Fruit fly (Drosophila melanogaster) whole organism, embryonic: ENCODE measurements around the gene Ppi1.

ENCODE experiments used
- BEAF-32 ChIP-seq: fragments of 200-800 bp; sonication (Bioruptor generic); optimal IDR thresholded peaks from 3 replicates; lab custom pipeline; 2017; ENCODE audit warnings: missing biosample characterization, missing genetic modification characterization, mild to moderate bottlenecking, moderate library complexity, missing genetic modification reagents
- Hr39 ChIP-seq: fragments of >200 bp; optimal IDR thresholded peaks from 2 replicates; lab custom pipeline; 2017
- sim ChIP-seq: fragments of 200-800 bp; sonication (Bioruptor generic); IDR thresholded peaks from 2 replicates; pipeline ENCODE4 v1.3.6; 2022; ENCODE audit warnings: missing biosample characterization, missing genetic modification characterization
- ssp ChIP-seq: fragments of 200-800 bp; sonication (Bioruptor generic); IDR thresholded peaks from 2 replicates; pipeline ENCODE4 v1.3.6; 2022; ENCODE audit warnings: missing biosample characterization, missing genetic modification characterization

dm6 chr3R:30095855-30096254 lies 33.1 kb downstream of the Ppi1 start:
- TF ChIP-seq sim (GFP tag; lab: Robert Waterston, UW) (no peak), Hr39 (lab: Kevin White, UChicago) (no peak), BEAF-32 (GFP tag; lab: Kevin White, UChicago) (no peak), ssp (GFP tag; lab: Robert Waterston, UW) (no peak)
